Fruit fly (Drosophila melanogaster): Measurements from ENCODE around the gene CG42488.
A peak's percentile ranks its signal among the peaks of the same experiment; 100 is the strongest.

Gene CG42488

DNA sequence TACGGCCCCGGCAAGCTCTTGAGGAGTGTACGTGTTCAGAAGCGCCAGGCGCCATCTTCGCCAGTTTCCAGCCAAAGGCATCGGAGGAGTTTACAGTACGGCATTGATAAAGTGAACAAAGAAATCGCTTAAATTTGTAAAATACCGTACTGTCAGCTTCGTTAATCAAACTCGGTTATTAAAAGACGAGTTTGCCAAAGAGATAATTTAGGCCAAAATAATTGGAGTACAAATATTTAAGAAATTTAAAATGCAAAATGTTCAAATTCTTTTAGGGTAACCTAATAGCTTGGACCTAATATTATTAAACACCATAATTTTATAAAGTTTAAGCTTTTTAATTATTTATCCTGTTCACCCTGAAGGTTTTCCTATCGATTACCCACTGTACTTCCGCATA lies 31.1 kb upstream of the CG42488 start:
- TF ChIP-seq foxo (GFP tag; optimal IDR thresholded peaks at IDR 0.05), result no peak
- TF ChIP-seq Dfd (GFP tag; optimal IDR thresholded peaks at IDR 0.05), result no peak
- TF ChIP-seq Abd-B (GFP tag; optimal IDR thresholded peaks at IDR 0.05), result no peak

DNA sequence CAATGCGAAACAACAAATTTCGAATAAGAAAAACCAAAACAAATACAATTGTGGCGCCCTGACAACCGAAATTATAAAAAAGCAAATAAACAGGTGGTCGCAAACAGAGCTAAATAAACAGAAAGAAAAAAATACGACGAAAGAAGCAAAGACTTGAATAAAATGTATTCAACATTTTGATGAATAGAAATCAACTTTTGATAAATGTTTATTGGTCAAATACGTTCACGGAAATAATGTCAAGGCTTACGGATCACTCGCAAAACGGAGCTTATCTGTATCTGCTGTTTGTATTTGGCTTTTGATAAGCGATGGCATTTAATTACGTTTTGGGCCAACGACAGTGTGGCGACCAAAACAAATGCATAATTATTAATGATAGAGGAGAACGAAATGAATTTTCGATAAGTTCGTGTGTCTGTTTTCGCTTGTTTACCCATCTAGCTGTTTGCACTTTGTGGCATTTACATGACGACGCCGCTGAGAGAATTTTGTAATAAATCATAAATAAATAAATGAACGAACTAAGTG lies 29.7 kb upstream of the CG42488 start:
- TF ChIP-seq lola (GFP tag; optimal IDR thresholded peaks at IDR 0.05), result no peak
- no peak for TF ChIP-seq jim (GFP tag; optimal IDR thresholded peaks at IDR 0.05)
- TF ChIP-seq Vsx2 (GFP tag; optimal IDR thresholded peaks at IDR 0.05; ENCODE audit: partially characterized antibody), result no peak
- no peak for TF ChIP-seq sv (GFP tag; optimal IDR thresholded peaks at IDR 0.05)
- no peak for TF ChIP-seq fru (GFP tag; optimal IDR thresholded peaks at IDR 0.05)
- no peak for TF ChIP-seq Rel (GFP tag; optimal IDR thresholded peaks at IDR 0.05)
- TF ChIP-seq Rel (tag; optimal IDR thresholded peaks at IDR 0.05), result peak; percentile 41
- TF ChIP-seq tai (GFP tag; optimal IDR thresholded peaks at IDR 0.05), result peak; percentile 47
- TF ChIP-seq dmrt93B (GFP tag; optimal IDR thresholded peaks at IDR 0.05), result no peak
- no peak for TF ChIP-seq usp (GFP tag; optimal IDR thresholded peaks at IDR 0.05)
- no peak for TF ChIP-seq Dfd (GFP tag; optimal IDR thresholded peaks at IDR 0.05)
- TF ChIP-seq GATAd (GFP tag; optimal IDR thresholded peaks at IDR 0.05), result no peak
- TF ChIP-seq br (GFP tag; optimal IDR thresholded peaks at IDR 0.05), result peak; percentile 23
- peak; percentile 26 for TF ChIP-seq Sp1 (GFP tag; optimal IDR thresholded peaks at IDR 0.05)
- TF ChIP-seq Dif (GFP tag; optimal IDR thresholded peaks at IDR 0.05; ENCODE audit: partially characterized antibody), result no peak
- TF ChIP-seq sage (GFP tag; optimal IDR thresholded peaks at IDR 0.05), result no peak
- no peak for TF ChIP-seq CrebA (GFP tag; optimal IDR thresholded peaks at IDR 0.05; ENCODE audit: borderline replicate concordance)
- TF ChIP-seq rgr (GFP tag; optimal IDR thresholded peaks at IDR 0.05), result peak; percentile 4
- TF ChIP-seq N (GFP tag; optimal IDR thresholded peaks at IDR 0.05), result no peak
- TF ChIP-seq Mio (GFP tag; optimal IDR thresholded peaks at IDR 0.05), result no peak
- no peak for TF ChIP-seq Hnf4 (GFP tag; optimal IDR thresholded peaks at IDR 0.05)
- TF ChIP-seq Myc (optimal IDR thresholded peaks at IDR 0.05), result no peak
- TF ChIP-seq foxo (GFP tag; optimal IDR thresholded peaks at IDR 0.05), result no peak
- TF ChIP-seq HLH106 (tag; optimal IDR thresholded peaks at IDR 0.05), result no peak
- no peak for TF ChIP-seq brk (GFP tag; optimal IDR thresholded peaks at IDR 0.05)
- peak; percentile 8 for TF ChIP-seq CG9705 (GFP tag; optimal IDR thresholded peaks at IDR 0.05)
- TF ChIP-seq pan (optimal IDR thresholded peaks at IDR 0.05), result no peak
- TF ChIP-seq psq (GFP tag; optimal IDR thresholded peaks at IDR 0.05), result peak; percentile 23
- TF ChIP-seq OdsH (GFP tag; optimal IDR thresholded peaks at IDR 0.05), result peak; percentile 30
- peak; percentile 12 for TF ChIP-seq h (GFP tag; optimal IDR thresholded peaks at IDR 0.05)
- no peak for TF ChIP-seq dl (GFP tag; optimal IDR thresholded peaks at IDR 0.05; ENCODE audit: insufficient read depth in 1 of 2, partially characterized antibody in 2 of 2)

DNA sequence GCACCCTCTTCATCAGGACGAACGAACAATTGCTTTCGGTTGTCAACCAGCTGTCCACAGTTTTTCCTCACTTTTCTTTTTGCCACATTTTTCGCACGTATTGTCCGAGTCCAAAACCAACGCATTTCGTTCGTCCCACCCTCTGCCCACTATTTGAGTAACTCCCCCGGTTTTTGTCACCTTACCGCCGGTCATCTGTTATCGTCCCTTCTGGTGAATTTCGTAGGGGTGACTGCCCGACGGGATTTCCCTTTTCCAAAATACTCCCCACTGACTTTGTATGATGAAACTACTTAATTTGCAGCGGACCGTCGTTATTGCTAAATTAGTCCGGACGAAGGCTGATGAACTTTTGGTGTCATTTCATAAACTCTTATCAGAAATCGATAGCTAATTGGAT lies 25.8 kb upstream of the CG42488 start:
- TF ChIP-seq Rel (GFP tag; optimal IDR thresholded peaks at IDR 0.05) (no peak), Rel (tag; optimal IDR thresholded peaks at IDR 0.05) (peak; percentile 2), br (GFP tag; optimal IDR thresholded peaks at IDR 0.05) (no peak)

DNA sequence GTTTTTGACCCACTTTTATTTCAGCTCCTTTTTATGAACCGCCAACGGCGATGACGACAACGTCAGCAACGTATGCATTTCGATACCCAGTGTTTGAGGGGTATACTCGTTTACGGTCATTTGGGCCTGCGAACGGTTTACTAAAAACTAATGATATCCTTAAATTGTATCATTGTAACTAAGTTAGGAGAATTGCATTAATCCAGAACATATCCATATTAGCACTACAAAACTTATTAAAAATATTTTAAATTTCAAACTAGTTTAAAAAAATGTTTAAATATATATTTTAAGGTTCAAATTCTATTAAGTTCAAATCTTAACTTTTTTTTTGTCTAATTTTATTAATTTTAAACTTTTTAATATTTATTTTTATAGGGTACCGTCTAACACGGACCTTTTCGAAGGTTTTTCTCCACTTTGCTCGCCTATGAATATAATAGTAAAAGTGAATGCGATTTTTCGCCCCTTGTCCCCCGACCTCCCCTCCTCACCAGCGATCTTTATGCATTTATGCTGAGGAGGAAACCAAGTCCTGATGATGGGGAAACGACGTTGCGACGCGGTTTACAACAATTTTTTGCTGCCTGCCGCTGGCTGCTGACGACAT lies 23.6 kb upstream of the CG42488 start:
- peak; percentile 25 for TF ChIP-seq h (GFP tag; optimal IDR thresholded peaks at IDR 0.05)
- TF ChIP-seq OdsH (GFP tag; optimal IDR thresholded peaks at IDR 0.05), result peak; percentile 15
- no peak for TF ChIP-seq GATAd (GFP tag; optimal IDR thresholded peaks at IDR 0.05)
- TF ChIP-seq Hr78 (GFP tag; optimal IDR thresholded peaks at IDR 0.05), result no peak
- TF ChIP-seq sage (GFP tag; optimal IDR thresholded peaks at IDR 0.05), result no peak
- TF ChIP-seq rgr (GFP tag; optimal IDR thresholded peaks at IDR 0.05), result peak; percentile 14

DNA sequence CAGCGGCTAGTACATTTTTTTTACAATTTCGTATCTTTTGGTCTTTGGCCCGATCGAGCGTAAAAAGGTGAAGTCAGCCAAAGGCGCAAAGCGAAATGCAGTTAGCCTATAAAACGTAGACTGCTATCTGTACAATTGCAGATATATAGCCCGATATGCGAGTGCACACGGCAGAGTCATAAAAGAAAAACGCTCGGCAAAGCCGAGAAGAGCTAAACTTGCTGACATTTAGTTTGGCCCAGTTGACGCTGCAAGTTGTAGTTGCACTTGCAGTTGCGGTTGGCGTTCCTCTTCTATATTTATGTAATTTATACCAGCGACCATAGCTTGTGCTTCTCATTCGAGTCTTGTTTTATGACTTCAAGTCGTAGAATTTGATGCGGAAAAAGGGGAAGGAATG lies 22.2 kb upstream of the CG42488 start:
- TF ChIP-seq Myc (optimal IDR thresholded peaks at IDR 0.05) (no peak), pan (optimal IDR thresholded peaks at IDR 0.05) (no peak), Hnf4 (GFP tag; optimal IDR thresholded peaks at IDR 0.05) (no peak), lola (GFP tag; optimal IDR thresholded peaks at IDR 0.05) (no peak), brk (GFP tag; optimal IDR thresholded peaks at IDR 0.05) (no peak), Hr83 (GFP tag; optimal IDR thresholded peaks at IDR 0.05; ENCODE audit: poor library complexity, severe bottlenecking) (no peak), sage (GFP tag; optimal IDR thresholded peaks at IDR 0.05) (no peak), Dif (GFP tag; optimal IDR thresholded peaks at IDR 0.05; ENCODE audit: partially characterized antibody) (no peak), sv (GFP tag; optimal IDR thresholded peaks at IDR 0.05) (no peak), HLH106 (tag; optimal IDR thresholded peaks at IDR 0.05) (no peak), ey (GFP tag; optimal IDR thresholded peaks at IDR 0.05) (no peak), Abd-B (GFP tag; optimal IDR thresholded peaks at IDR 0.05) (no peak), N (GFP tag; optimal IDR thresholded peaks at IDR 0.05) (no peak), tai (GFP tag; optimal IDR thresholded peaks at IDR 0.05) (no peak), GATAd (GFP tag; optimal IDR thresholded peaks at IDR 0.05) (no peak), foxo (GFP tag; optimal IDR thresholded peaks at IDR 0.05) (no peak), Rel (GFP tag; optimal IDR thresholded peaks at IDR 0.05) (no peak), Rel (tag; optimal IDR thresholded peaks at IDR 0.05) (no peak), dmrt93B (GFP tag; optimal IDR thresholded peaks at IDR 0.05) (no peak), psq (GFP tag; optimal IDR thresholded peaks at IDR 0.05) (no peak)
